Fruit fly (Drosophila melanogaster): ENCODE results near the gene IntS12.

The IntS12 gene

dm6 chr3R:26899982-26900381 lies 36.8 kb downstream of the IntS12 start (continued):
- peak; percentile 72 for TF ChIP-seq gem (tag; optimal IDR thresholded peaks at IDR 0.05)
- TF ChIP-seq dan (GFP tag; IDR thresholded peaks at IDR 0.05): no peak
- TF ChIP-seq Ssrp (tag; optimal IDR thresholded peaks at IDR 0.05): peak; percentile 55
- TF ChIP-seq Aef1 (GFP tag; IDR thresholded peaks at IDR 0.05): peak; percentile 46; the same call in 2 of the 3 replicates
- TF ChIP-seq CG14860 (GFP tag; IDR thresholded peaks at IDR 0.05; ENCODE audit: partially characterized antibody): no peak
- no peak for TF ChIP-seq Opbp (GFP tag; IDR thresholded peaks at IDR 0.05; ENCODE audit: partially characterized antibody)
- TF ChIP-seq esg (GFP tag; conservative IDR thresholded peaks at IDR 0.05): peak; percentile 46
- TF ChIP-seq bigmax (GFP tag; optimal IDR thresholded peaks at IDR 0.05): no peak
- no peak for TF ChIP-seq CG10543 (GFP tag; optimal IDR thresholded peaks at IDR 0.05)
- TF ChIP-seq Hr51 (GFP tag; optimal IDR thresholded peaks at IDR 0.05): peak in 1 of 2 experiments; percentile 42
- TF ChIP-seq CG17361 (GFP tag; IDR thresholded peaks at IDR 0.05): peak; percentile 66
- no peak for TF ChIP-seq CTCF (GFP tag; optimal IDR thresholded peaks at IDR 0.05)
- no peak for TF ChIP-seq CG4854 (GFP tag; optimal IDR thresholded peaks at IDR 0.05)
- no peak for TF ChIP-seq CG9932 (GFP tag; IDR thresholded peaks at IDR 0.05)
- peak; percentile 67 for TF ChIP-seq sisA (GFP tag; IDR thresholded peaks at IDR 0.05)
- no peak for TF ChIP-seq toy (GFP tag; IDR thresholded peaks at IDR 0.05)
- peak in 1 of 2 experiments; percentile 76 for TF ChIP-seq bsh (GFP tag; optimal IDR thresholded peaks at IDR 0.05)
- TF ChIP-seq CG12071 (GFP tag; optimal IDR thresholded peaks at IDR 0.05): no peak
- TF ChIP-seq Hmx (GFP tag; optimal IDR thresholded peaks at IDR 0.05): no peak
- TF ChIP-seq CG4360 (GFP tag; IDR thresholded peaks at IDR 0.05): peak; percentile 47
- TF ChIP-seq stc (GFP tag; IDR thresholded peaks at IDR 0.05): peak; percentile 57; the same call in 1 of the 2 replicates
- no peak for TF ChIP-seq CG6765 (GFP tag; optimal IDR thresholded peaks at IDR 0.05)
- no peak for TF ChIP-seq Doc2 (GFP tag; IDR thresholded peaks at IDR 0.05)
- no peak for TF ChIP-seq CG6813 (GFP tag; optimal IDR thresholded peaks at IDR 0.05)
- no peak for TF ChIP-seq CHES-1-like (GFP tag; optimal IDR thresholded peaks at IDR 0.05)
- peak; percentile 7 for TF ChIP-seq CG4820 (GFP tag; optimal IDR thresholded peaks at IDR 0.05)
- no peak for TF ChIP-seq CG1024 (GFP tag; IDR thresholded peaks at IDR 0.05)
- peak; percentile 53; the same call in 1 of the 2 replicates for TF ChIP-seq HLH3B (GFP tag; IDR thresholded peaks at IDR 0.05)
- no peak for TF ChIP-seq jigr1 (GFP tag; IDR thresholded peaks at IDR 0.05)
- TF ChIP-seq Six4 (GFP tag; optimal IDR thresholded peaks at IDR 0.05): peak; percentile 25
- TF ChIP-seq NfI (GFP tag; optimal IDR thresholded peaks at IDR 0.05): peak; percentile 2
- no peak for TF ChIP-seq CG6175 (GFP tag; IDR thresholded peaks at IDR 0.05)
- no peak for TF ChIP-seq CG11723 (GFP tag; optimal IDR thresholded peaks at IDR 0.05)
- peak; percentile 70 for TF ChIP-seq dmrt99B (tag; optimal IDR thresholded peaks at IDR 0.05)
- TF ChIP-seq CG12659 (GFP tag; optimal IDR thresholded peaks at IDR 0.05): no peak
- no peak for TF ChIP-seq nom (GFP tag; optimal IDR thresholded peaks at IDR 0.05)
- peak; percentile 51; the same call in 1 of the 3 replicates for TF ChIP-seq ken (GFP tag; IDR thresholded peaks at IDR 0.05)
- 0 out of 3 replicates have a peak, but pooled peaks have one; percentile 47 for TF ChIP-seq CG11456 (GFP tag; IDR thresholded peaks at IDR 0.05)
- TF ChIP-seq CG12155 (GFP tag; optimal IDR thresholded peaks at IDR 0.05): no peak
- TF ChIP-seq CG8478 (optimal IDR thresholded peaks at IDR 0.05): no peak
- TF ChIP-seq ham (GFP tag; IDR thresholded peaks at IDR 0.05): no peak
- TF ChIP-seq CG17568 (GFP tag; optimal IDR thresholded peaks at IDR 0.05): no peak
- peak; percentile 71 for TF ChIP-seq Xrp1 (GFP tag; IDR thresholded peaks at IDR 0.05)
- no peak; the same call in 1 of the 2 replicates for TF ChIP-seq CG8765 (GFP tag; IDR thresholded peaks at IDR 0.05)
- no peak for TF ChIP-seq pan (optimal IDR thresholded peaks at IDR 0.05)
- TF ChIP-seq pan (GFP tag; optimal IDR thresholded peaks at IDR 0.05 in 1 of 2, IDR thresholded peaks at IDR 0.05 in 1 of 2): peak in 1 of 2 experiments; percentile 65
- TF ChIP-seq gcm (GFP tag; optimal IDR thresholded peaks at IDR 0.05): no peak
- peak; percentile 34; the same call in 1 of the 2 replicates for TF ChIP-seq E2f1 (GFP tag; IDR thresholded peaks at IDR 0.05)
- no peak for TF ChIP-seq chinmo (GFP tag; IDR thresholded peaks at IDR 0.05; ENCODE audit: partially characterized antibody)
- no peak for TF ChIP-seq CG33213 (GFP tag; optimal IDR thresholded peaks at IDR 0.05)
- peak; percentile 29; the same call in 1 of the 2 replicates for TF ChIP-seq sim (GFP tag; IDR thresholded peaks at IDR 0.05)
- no peak for TF ChIP-seq cad (GFP tag; optimal IDR thresholded peaks at IDR 0.05)

Measured in whole organism, embryonic.